Worm (Caenorhabditis elegans) whole organism, L1 larva: ENCODE results near the gene C42C1.8.

ENCODE experiments used
- ces-1 ChIP-seq: fragments of 150-350 bp; optimal IDR thresholded peaks from 2 replicates; lab custom pipeline; 2014; ENCODE audit warnings: missing biosample characterization, missing genetic modification reagents, missing genetic modification characterization
- dpl-1 ChIP-seq, 3 experiments: fragments of 150-350 bp in 2 of 3; sonication (generic microtip) in 1 of 3; optimal IDR thresholded peaks; 2 replicates each; lab custom pipeline; 2014 to 2017; ENCODE audit warnings: missing biosample characterization in 3 of 3, missing genetic modification characterization in 3 of 3, missing genetic modification reagents in 3 of 3
- isw-1 ChIP-seq: fragments of 200-800 bp; sonication (Bioruptor generic); IDR thresholded peaks from 2 replicates; pipeline ENCODE4 v1.3.6; 2022; ENCODE audit warnings: missing genetic modification characterization, missing compliant biosample characterization
- jun-1 ChIP-seq: fragments of 150-350 bp; optimal IDR thresholded peaks from 2 replicates; lab custom pipeline; 2014; ENCODE audit warnings: missing biosample characterization, missing genetic modification reagents, missing genetic modification characterization
- nhr-77 ChIP-seq: fragments of 150-350 bp; optimal IDR thresholded peaks from 2 replicates; lab custom pipeline; 2014; ENCODE audit warnings: missing biosample characterization, missing genetic modification characterization
- nhr-90 ChIP-seq: sonication (generic microtip); optimal IDR thresholded peaks from 2 replicates; lab custom pipeline; 2016; ENCODE audit warnings: mild to moderate bottlenecking, missing genetic modification characterization, missing compliant biosample characterization; ENCODE audit not compliant: poor library complexity
- pqm-1 ChIP-seq: sonication (generic microtip); optimal IDR thresholded peaks from 3 replicates; lab custom pipeline; 2017; ENCODE audit warnings: missing biosample characterization, missing genetic modification characterization
- rnt-1 ChIP-seq: sonication (generic microtip); optimal IDR thresholded peaks from 2 replicates; lab custom pipeline; 2016; ENCODE audit warnings: mild to moderate bottlenecking, missing genetic modification characterization, moderate library complexity, missing compliant biosample characterization
- sptf-1 ChIP-seq: fragments of 150-350 bp; optimal IDR thresholded peaks from 2 replicates; lab custom pipeline; 2014; ENCODE audit warnings: missing biosample characterization, missing genetic modification characterization
- unc-62 ChIP-seq: fragments of 150-350 bp; optimal IDR thresholded peaks from 2 replicates; lab custom pipeline; 2014; ENCODE audit warnings: missing biosample characterization, missing genetic modification reagents, missing genetic modification characterization

- TF ChIP-seq sptf-1 (tag; lab: Kevin White, UChicago) (no peak), jun-1 (tag; lab: Kevin White, UChicago) (no peak), isw-1 (GFP tag; lab: Robert Waterston, UW) (no peak), nhr-77 (tag; lab: Kevin White, UChicago) (no peak), pqm-1 (tag; lab: Kevin White, UChicago) (no peak), ces-1 (GFP tag; lab: Kevin White, UChicago) (no peak), nhr-90 (tag; lab: Kevin White, UChicago) (no peak), unc-62 (GFP tag; lab: Kevin White, UChicago) (no peak), rnt-1 (tag; lab: Kevin White, UChicago) (no peak), dpl-1 (GFP tag; optimal IDR thresholded peaks at IDR 0.05; lab: Kevin White, UChicago) (no peak)
These were observed 10.3 kb downstream of the C42C1.8 start, which contains the start of gene oac-59 for ce11 chrIV:12301161-12301560.
